Worm (Caenorhabditis elegans) whole organism, L1 larva: ENCODE measurements around the gene C07B5.4.

Experiments
- Y116A8C.19 ChIP-seq: sonication (generic microtip); optimal IDR thresholded peaks from 2 replicates; lab custom pipeline; 2016; ENCODE audit warnings: missing compliant biosample characterization, missing genetic modification characterization, borderline replicate concordance
- ceh-63 ChIP-seq: fragments of 200-800 bp; sonication (Bioruptor generic); optimal IDR thresholded peaks from 2 replicates; lab custom pipeline; 2018; ENCODE audit warnings: mild to moderate bottlenecking, missing genetic modification characterization, missing compliant biosample characterization
- dpl-1 ChIP-seq, 3 experiments: fragments of 150-350 bp in 2 of 3; sonication (generic microtip) in 1 of 3; optimal IDR thresholded peaks; 2 replicates each; lab custom pipeline; 2014 to 2017; ENCODE audit warnings: missing biosample characterization in 3 of 3, missing genetic modification characterization in 3 of 3, missing genetic modification reagents in 3 of 3

- TF ChIP-seq Y116A8C.19 (tag; lab: Kevin White, UChicago) (no peak), dpl-1 (GFP tag; optimal IDR thresholded peaks at IDR 0.05; lab: Kevin White, UChicago) (no peak), ceh-63 (GFP tag; lab: Kevin White, UChicago) (no peak)
These were observed at the start of gene C07B5.4 for ce11 chrX:9529360-9529759.
